Fruit fly (Drosophila melanogaster) whole organism, embryonic: ENCODE results near the gene bi.
A peak's percentile ranks its signal among the peaks of the same experiment; 100 is the strongest.

Experiments
- Adf1 ChIP-seq: fragments of 200-800 bp; sonication (Bioruptor generic); IDR thresholded peaks from 2 replicates; pipeline ENCODE4 v1.3.6; 2022; ENCODE audit warnings: missing biosample characterization, missing genetic modification characterization
- Atf-2 ChIP-seq: fragments of 200-800 bp; sonication (Bioruptor generic); optimal IDR thresholded peaks from 2 replicates; lab custom pipeline; 2016; ENCODE audit warnings: missing biosample characterization, missing genetic modification characterization
- Awh ChIP-seq: fragments of 200-800 bp; sonication (Bioruptor generic); IDR thresholded peaks from 2 replicates; pipeline ENCODE4, ENCODE4 v1.3.6; 2022; ENCODE audit warnings: missing biosample characterization, missing genetic modification characterization
- Blimp-1 ChIP-seq: fragments of 200-800 bp; sonication (Bioruptor generic); optimal IDR thresholded peaks from 3 replicates; lab custom pipeline; 2018; ENCODE audit warnings: missing biosample characterization, missing genetic modification characterization, mild to moderate bottlenecking, moderate library complexity, missing genetic modification reagents
- CG1024 ChIP-seq: fragments of 200-800 bp; sonication (Bioruptor generic); IDR thresholded peaks from 2 replicates; pipeline ENCODE4 v1.3.6; 2022; ENCODE audit warnings: missing biosample characterization, missing genetic modification characterization
- CG10543 ChIP-seq: fragments of 200-800 bp; sonication (Bioruptor generic); optimal IDR thresholded peaks from 3 replicates; lab custom pipeline; 2017; ENCODE audit warnings: missing biosample characterization, mild to moderate bottlenecking, missing genetic modification characterization, moderate library complexity
- CG11695 ChIP-seq: fragments of 200-800 bp; sonication (Bioruptor generic); IDR thresholded peaks from 3 replicates; pipeline ENCODE4 v1.3.6; 2022; ENCODE audit warnings: missing biosample characterization, missing genetic modification characterization
- CG12155 ChIP-seq: fragments of 200-800 bp; sonication (Bioruptor generic); optimal IDR thresholded peaks from 3 replicates; lab custom pipeline; 2016; ENCODE audit warnings: missing biosample characterization, missing genetic modification characterization
- CG13624 ChIP-seq: fragments of 200-800 bp; sonication (Bioruptor generic); optimal IDR thresholded peaks from 2 replicates; lab custom pipeline; 2016; ENCODE audit warnings: missing biosample characterization, missing genetic modification characterization
- CG14667 ChIP-seq: fragments of 200-800 bp; sonication (Bioruptor generic); IDR thresholded peaks from 2 replicates; pipeline ENCODE4 v1.3.6; 2022; ENCODE audit warnings: missing biosample characterization, missing genetic modification characterization
- CG1603 ChIP-seq: fragments of 200-800 bp; sonication (Bioruptor generic); optimal IDR thresholded peaks from 2 replicates; lab custom pipeline; 2019; ENCODE audit warnings: missing biosample characterization, mild to moderate bottlenecking, missing genetic modification characterization, moderate library complexity
- CG17186 ChIP-seq: fragments of 200-800 bp; sonication (Bioruptor generic); optimal IDR thresholded peaks from 3 replicates; lab custom pipeline; 2017; ENCODE audit warnings: missing biosample characterization, missing genetic modification reagents, missing genetic modification characterization
- CG34376 ChIP-seq: fragments of 200-800 bp; sonication (Bioruptor generic); optimal IDR thresholded peaks from 2 replicates; lab custom pipeline; 2018; ENCODE audit warnings: missing biosample characterization, mild to moderate bottlenecking, missing genetic modification characterization
- CG3838 ChIP-seq: fragments of 200-800 bp; sonication (Bioruptor generic); optimal IDR thresholded peaks from 3 replicates; lab custom pipeline; 2016; ENCODE audit warnings: missing biosample characterization, missing genetic modification characterization
- CG4424 ChIP-seq: fragments of 200-800 bp; sonication (Bioruptor generic); optimal IDR thresholded peaks from 3 replicates; lab custom pipeline; 2016; ENCODE audit warnings: missing biosample characterization, missing genetic modification characterization
- CG4854 ChIP-seq: fragments of 200-800 bp; sonication (Bioruptor generic); optimal IDR thresholded peaks from 2 replicates; lab custom pipeline; 2016; ENCODE audit warnings: missing biosample characterization, missing genetic modification characterization, inconsistent platforms
- CG6654 ChIP-seq: fragments of 200-800 bp; sonication (Bioruptor generic); optimal IDR thresholded peaks from 2 replicates; lab custom pipeline; 2017; ENCODE audit warnings: missing biosample characterization, mild to moderate bottlenecking, missing genetic modification characterization
- CG6813 ChIP-seq: fragments of 200-800 bp; sonication (Bioruptor generic); optimal IDR thresholded peaks from 2 replicates; lab custom pipeline; 2017; ENCODE audit warnings: missing biosample characterization, missing genetic modification characterization, mild to moderate bottlenecking, moderate library complexity, missing genetic modification reagents
- CHES-1-like ChIP-seq: fragments of 200-800 bp; sonication (Bioruptor generic); optimal IDR thresholded peaks from 2 replicates; lab custom pipeline; 2016; ENCODE audit warnings: missing biosample characterization, missing genetic modification characterization
- D19A ChIP-seq: fragments of 200-800 bp; optimal IDR thresholded peaks from 3 replicates; lab custom pipeline; 2019; ENCODE audit warnings: missing biosample characterization, mild to moderate bottlenecking, missing genetic modification characterization, moderate library complexity
- D19B ChIP-seq: fragments of 200-800 bp; sonication (Bioruptor generic); optimal IDR thresholded peaks from 2 replicates; lab custom pipeline; 2017; ENCODE audit warnings: missing biosample characterization, mild to moderate bottlenecking, missing genetic modification characterization
- Ets97D ChIP-seq: fragments of 200-800 bp; sonication (Bioruptor generic); optimal IDR thresholded peaks from 3 replicates; lab custom pipeline; 2016; ENCODE audit warnings: missing biosample characterization, missing genetic modification characterization
- HHEX ChIP-seq: fragments of 200-800 bp; sonication (Bioruptor generic); optimal IDR thresholded peaks from 3 replicates; lab custom pipeline; 2017; ENCODE audit warnings: missing biosample characterization, mild to moderate bottlenecking, missing genetic modification characterization, missing genetic modification reagents
- HmgZ ChIP-seq: fragments of 200-800 bp; sonication (Bioruptor generic); optimal IDR thresholded peaks from 2 replicates; lab custom pipeline; 2018; ENCODE audit warnings: missing biosample characterization, mild to moderate bottlenecking, missing genetic modification characterization
- Lhr ChIP-seq: fragments of 200-800 bp; sonication (Bioruptor generic); optimal IDR thresholded peaks from 3 replicates; lab custom pipeline; 2017; ENCODE audit warnings: mild to moderate bottlenecking, missing biosample characterization, missing genetic modification reagents, missing genetic modification characterization
- NC2α ChIP-seq: fragments of 200-800 bp; sonication (Bioruptor generic); optimal IDR thresholded peaks from 2 replicates; lab custom pipeline; 2016; ENCODE audit warnings: missing biosample characterization, missing genetic modification characterization
- NK7.1 ChIP-seq: fragments of 200-800 bp; sonication (Bioruptor generic); optimal IDR thresholded peaks from 3 replicates; lab custom pipeline; 2016; ENCODE audit warnings: missing biosample characterization, missing genetic modification characterization
- Opbp ChIP-seq: fragments of 200-800 bp; sonication (Bioruptor generic); IDR thresholded peaks from 3 replicates; pipeline ENCODE4 v1.3.6; 2022; ENCODE audit warnings: missing biosample characterization, missing genetic modification characterization; ENCODE audit not compliant: partially characterized antibody
- Ptx1 ChIP-seq: fragments of 200-800 bp; sonication (Bioruptor generic); IDR thresholded peaks from 2 replicates; pipeline ENCODE4 v1.3.6; 2022; ENCODE audit warnings: missing biosample characterization, missing genetic modification characterization
- Xrp1 ChIP-seq: fragments of 200-800 bp; sonication (Bioruptor generic); IDR thresholded peaks from 2 replicates; pipeline ENCODE4 v1.3.6; 2022; ENCODE audit warnings: missing biosample characterization, missing genetic modification characterization
- al ChIP-seq: fragments of 200-800 bp; sonication (Bioruptor generic); IDR thresholded peaks from 2 replicates; pipeline ENCODE4 v1.3.6; 2022; ENCODE audit warnings: missing biosample characterization, missing genetic modification characterization
- ap ChIP-seq: fragments of 200-800 bp; sonication (Bioruptor generic); IDR thresholded peaks from 2 replicates; pipeline ENCODE4 v1.3.6; 2022; ENCODE audit warnings: missing biosample characterization, missing genetic modification characterization
- ara ChIP-seq: fragments of 200-800 bp; sonication (Bioruptor generic); IDR thresholded peaks from 2 replicates; pipeline ENCODE4 v1.3.6; 2022; ENCODE audit warnings: missing biosample characterization, missing genetic modification characterization
- cad ChIP-seq: fragments of >200 bp; optimal IDR thresholded peaks from 2 replicates; lab custom pipeline; 2017; ENCODE audit warnings: missing biosample characterization, missing genetic modification characterization
- chif ChIP-seq, 2 experiments: fragments of 200-800 bp; sonication (Bioruptor generic); optimal IDR thresholded peaks; 3 replicates each; lab custom pipeline; 2016; ENCODE audit warnings: missing biosample characterization in 2 of 2, missing genetic modification characterization in 2 of 2
- dm ChIP-seq: fragments of 200-800 bp; sonication (Bioruptor generic); optimal IDR thresholded peaks from 3 replicates; lab custom pipeline; 2016; ENCODE audit warnings: missing biosample characterization, missing genetic modification characterization
- emc ChIP-seq: fragments of 200-800 bp; sonication (Bioruptor generic); optimal IDR thresholded peaks from 2 replicates; lab custom pipeline; 2016; ENCODE audit warnings: missing biosample characterization, missing genetic modification characterization
- eve ChIP-seq, 2 experiments: fragments of >200 bp; optimal IDR thresholded peaks; 2 replicates each; lab custom pipeline; 2017; ENCODE audit warnings: missing biosample characterization in 2 of 2, missing genetic modification characterization in 2 of 2
- eyg ChIP-seq: fragments of 200-800 bp; sonication (Bioruptor generic); optimal IDR thresholded peaks from 3 replicates; lab custom pipeline; 2016; ENCODE audit warnings: missing biosample characterization, missing genetic modification characterization
- lola ChIP-seq, 3 experiments: fragments of >200 bp in 2 of 3; fragments of 200-800 bp in 1 of 3; sonication (Bioruptor generic) in 1 of 3; optimal IDR thresholded peaks; 2 replicates each; lab custom pipeline; 2017 to 2019; ENCODE audit warnings: missing biosample characterization in 3 of 3, missing genetic modification characterization in 3 of 3, mild to moderate bottlenecking in 1 of 3, moderate library complexity in 1 of 3
- lov ChIP-seq, 2 experiments: fragments of 200-800 bp in 1 of 2; fragments of >200 bp in 1 of 2; sonication (Bioruptor generic) in 1 of 2; IDR thresholded peaks in 1 of 2; optimal IDR thresholded peaks in 1 of 2; 2 replicates in 1 of 2; 3 replicates in 1 of 2; pipeline versions ENCODE4 v1.3.6 to Lab custom; 2017 to 2022; ENCODE audit warnings: missing biosample characterization in 1 of 2, missing genetic modification characterization in 1 of 2
- nom ChIP-seq: fragments of 200-800 bp; sonication (Bioruptor generic); optimal IDR thresholded peaks from 2 replicates; lab custom pipeline; 2017; ENCODE audit warnings: missing biosample characterization, missing genetic modification characterization, mild to moderate bottlenecking, moderate library complexity, missing genetic modification reagents
- pnt ChIP-seq: fragments of 200-800 bp; sonication (Bioruptor generic); optimal IDR thresholded peaks from 3 replicates; lab custom pipeline; 2016; ENCODE audit warnings: missing biosample characterization, missing genetic modification characterization
- sima ChIP-seq: fragments of 200-800 bp; sonication (Bioruptor generic); optimal IDR thresholded peaks from 2 replicates; lab custom pipeline; 2016; ENCODE audit warnings: missing biosample characterization, missing genetic modification characterization
- stwl ChIP-seq: fragments of 200-800 bp; sonication (Bioruptor generic); optimal IDR thresholded peaks from 3 replicates; lab custom pipeline; 2018; ENCODE audit warnings: missing biosample characterization, mild to moderate bottlenecking, missing genetic modification characterization, moderate library complexity
- tgo ChIP-seq: fragments of 200-800 bp; sonication (Bioruptor generic); IDR thresholded peaks from 3 replicates; pipeline ENCODE4 v1.3.6; 2022; ENCODE audit warnings: missing biosample characterization, missing genetic modification characterization
- toy ChIP-seq: fragments of 200-800 bp; sonication (Bioruptor generic); IDR thresholded peaks from 2 replicates; pipeline ENCODE4 v1.3.6; 2022; ENCODE audit warnings: missing biosample characterization, missing genetic modification characterization
- trem ChIP-seq: fragments of 200-800 bp; optimal IDR thresholded peaks from 3 replicates; lab custom pipeline; 2019; ENCODE audit warnings: missing biosample characterization, mild to moderate bottlenecking, missing genetic modification characterization, moderate library complexity
- unc-4 ChIP-seq: fragments of 200-800 bp; sonication (Bioruptor generic); IDR thresholded peaks from 2 replicates; pipeline ENCODE4 v1.3.6; 2022; ENCODE audit warnings: missing biosample characterization, missing genetic modification characterization; ENCODE audit not compliant: partially characterized antibody
- zfh1 ChIP-seq: fragments of 200-800 bp; sonication (Bioruptor generic); IDR thresholded peaks from 3 replicates; pipeline ENCODE4 v1.3.6; 2022; ENCODE audit warnings: missing biosample characterization, missing genetic modification characterization

Gene bi

DNA sequence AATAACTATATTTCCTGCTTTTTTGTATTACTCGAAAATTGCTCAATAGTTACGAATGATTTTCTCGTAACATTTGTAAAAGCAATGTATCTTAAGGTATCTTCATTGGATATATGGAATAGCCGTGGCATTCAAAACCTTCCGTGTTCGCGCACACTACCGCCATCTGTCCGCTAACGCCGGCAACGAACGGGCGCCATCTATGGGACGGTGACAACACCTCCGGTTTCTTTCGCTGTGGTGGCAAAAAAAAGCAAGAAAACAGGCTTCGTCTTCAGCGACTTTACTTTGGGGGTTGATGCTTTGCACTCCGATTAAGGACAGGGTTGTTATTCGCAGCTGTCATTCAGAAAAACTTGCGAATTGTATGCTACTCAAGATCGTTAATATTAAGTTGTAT is 94.5 kb downstream of the bi start (continued):
- no peak for TF ChIP-seq CG3838 (GFP tag; lab: Kevin White, UChicago)
- TF ChIP-seq Lhr (GFP tag; lab: Kevin White, UChicago) = peak; percentile 47
- TF ChIP-seq CG1024 (GFP tag; lab: Robert Waterston, UW) = peak; percentile 55; the same call in 1 of the 2 replicates
- peak; percentile 54 for TF ChIP-seq CG6813 (GFP tag; lab: Kevin White, UChicago)
- TF ChIP-seq Ets97D (GFP tag; lab: Kevin White, UChicago) = no peak
- peak; percentile 30 for TF ChIP-seq stwl (tag; lab: Kevin White, UChicago)
- TF ChIP-seq CHES-1-like = peak; percentile 20
- peak; percentile 55 for TF ChIP-seq Atf-2 (GFP tag; lab: Kevin White, UChicago)
- peak; percentile 80 for TF ChIP-seq CG1603
- TF ChIP-seq trem (tag; lab: Kevin White, UChicago) = no peak
- TF ChIP-seq sima (GFP tag; lab: Kevin White, UChicago) = no peak
- TF ChIP-seq Opbp = peak; percentile 55
- peak; percentile 8 for TF ChIP-seq HHEX (GFP tag; lab: Kevin White, UChicago)
- no peak for TF ChIP-seq CG12155 (GFP tag; lab: Kevin White, UChicago)
- no peak for TF ChIP-seq NK7.1 (GFP tag; lab: Kevin White, UChicago)
- peak; percentile 65; the same call in 1 of the 2 replicates for TF ChIP-seq ara (GFP tag; lab: Robert Waterston, UW)
- TF ChIP-seq D19A (tag; lab: Kevin White, UChicago) = no peak
- peak; percentile 14 for TF ChIP-seq Blimp-1 (GFP tag; lab: Kevin White, UChicago)
- TF ChIP-seq CG10543 (GFP tag; lab: Kevin White, UChicago) = peak; percentile 6
- peak; percentile 51; the same call in 1 of the 2 replicates for TF ChIP-seq CG14667 (GFP tag; lab: Robert Waterston, UW)
- TF ChIP-seq CG4424 (GFP tag; lab: Kevin White, UChicago) = peak; percentile 42
- peak; percentile 77 for TF ChIP-seq Awh (GFP tag; lab: Robert Waterston, UW)
- TF ChIP-seq dm (GFP tag; lab: Kevin White, UChicago) = peak; percentile 2
- 0 out of 2 replicates have a peak, but pooled peaks have one; percentile 7 for TF ChIP-seq ap (GFP tag; lab: Robert Waterston, UW)
- no peak for TF ChIP-seq CG34376 (GFP tag; lab: Kevin White, UChicago)
- 0 out of 2 replicates have a peak, but pooled peaks have one; percentile 10 for TF ChIP-seq toy (GFP tag; lab: Robert Waterston, UW)
- TF ChIP-seq CG13624 = no peak
- TF ChIP-seq Ptx1 (GFP tag; lab: Robert Waterston, UW) = peak; percentile 59
- TF ChIP-seq CG4854 (GFP tag; lab: Kevin White, UChicago) = no peak
- no peak for TF ChIP-seq Adf1 (GFP tag; lab: Robert Waterston, UW)
- TF ChIP-seq pnt (GFP tag; lab: Kevin White, UChicago) = peak; percentile 44
- TF ChIP-seq chif (GFP tag; optimal IDR thresholded peaks at IDR 0.05; lab: Kevin White, UChicago) = peak; percentile 44 to 84
- peak in 1 of 2 experiments; percentile 15 for TF ChIP-seq eve (GFP tag; optimal IDR thresholded peaks at IDR 0.05; lab: Kevin White, UChicago)
- peak in 1 of 3 experiments; percentile 13 for TF ChIP-seq lola (GFP tag; optimal IDR thresholded peaks at IDR 0.05; lab: Kevin White, UChicago)
- TF ChIP-seq eyg (GFP tag; lab: Kevin White, UChicago) = no peak
- TF ChIP-seq al (GFP tag; lab: Robert Waterston, UW) = no peak
- TF ChIP-seq CG6654 (GFP tag; lab: Kevin White, UChicago) = no peak
- 0 out of 3 replicates have a peak, but pooled peaks have one; percentile 34 for TF ChIP-seq CG11695 (GFP tag; lab: Robert Waterston, UW)
- no peak for TF ChIP-seq D19B (GFP tag; lab: Kevin White, UChicago)
- TF ChIP-seq NC2α (GFP tag; lab: Kevin White, UChicago) = peak; percentile 27
- peak; percentile 18 for TF ChIP-seq nom (GFP tag; lab: Kevin White, UChicago)
- no peak for TF ChIP-seq emc
- TF ChIP-seq unc-4 (GFP tag; lab: Robert Waterston, UW) = no peak
- peak; percentile 77 for TF ChIP-seq zfh1
- TF ChIP-seq lov (optimal IDR thresholded peaks at IDR 0.05; lab: Kevin White, UChicago) = no peak
- TF ChIP-seq lov (GFP tag; IDR thresholded peaks at IDR 0.05; lab: Robert Waterston, UW) = peak; percentile 77; the same call in 2 of the 3 replicates
- peak; percentile 71 for TF ChIP-seq Xrp1 (GFP tag; lab: Robert Waterston, UW)
- no peak for TF ChIP-seq HmgZ (tag; lab: Kevin White, UChicago)
- TF ChIP-seq CG17186 (GFP tag; lab: Kevin White, UChicago) = no peak
- peak; percentile 45; the same call in 2 of the 3 replicates for TF ChIP-seq tgo (GFP tag; lab: Robert Waterston, UW)
- no peak for TF ChIP-seq cad (GFP tag; lab: Kevin White, UChicago)
